Worm (Caenorhabditis elegans): ENCODE measurements around the gene hid-1.

DNA sequence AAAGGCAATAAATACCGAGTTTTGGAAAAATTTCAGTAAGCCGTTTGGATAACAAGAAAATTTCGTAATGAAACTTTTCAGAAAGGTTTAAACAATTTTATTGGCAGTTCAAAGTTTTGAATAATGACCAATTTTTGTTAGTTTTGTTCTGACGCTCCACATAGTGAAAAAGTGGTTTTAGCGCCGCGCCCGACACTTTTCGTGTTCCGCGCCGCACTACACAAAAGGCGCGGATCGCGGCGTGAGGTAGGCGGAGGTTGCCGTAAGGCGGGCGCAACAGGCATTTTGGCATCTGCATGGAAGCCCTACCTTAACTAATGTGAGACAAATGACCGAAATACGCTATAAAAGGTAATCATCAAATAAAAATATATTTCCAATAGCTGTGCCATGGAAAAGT lies 27.1 kb upstream of the hid-1 start:
- no peak for TF ChIP-seq nhr-76 (tag; optimal IDR thresholded peaks at IDR 0.05)
- no peak for TF ChIP-seq ztf-11 (tag; optimal IDR thresholded peaks at IDR 0.05)
- TF ChIP-seq zag-1 (tag; optimal IDR thresholded peaks at IDR 0.05): no peak
- no peak for TF ChIP-seq nhr-102 (tag; optimal IDR thresholded peaks at IDR 0.05)
- TF ChIP-seq nhr-41 (GFP tag; IDR thresholded peaks at IDR 0.05): no peak
